Worm (Caenorhabditis elegans) whole organism, late embryonic: ENCODE results near the gene lin-8.

ENCODE experiments used
- C38D4.7 ChIP-seq: fragments of 200-800 bp; sonication (Bioruptor generic); optimal IDR thresholded peaks from 2 replicates; lab custom pipeline; 2018; ENCODE audit warnings: mild to moderate bottlenecking, missing genetic modification characterization, moderate library complexity, missing compliant biosample characterization
- F13H6.1 ChIP-seq: sonication (generic microtip); optimal IDR thresholded peaks from 2 replicates; lab custom pipeline; 2016; ENCODE audit warnings: missing genetic modification characterization, missing compliant biosample characterization
- K02D7.2 ChIP-seq: sonication (generic microtip); optimal IDR thresholded peaks from 2 replicates; lab custom pipeline; 2017; ENCODE audit warnings: mild to moderate bottlenecking, missing genetic modification characterization, missing compliant biosample characterization
- K09A11.1 ChIP-seq: sonication (generic microtip); optimal IDR thresholded peaks from 2 replicates; lab custom pipeline; 2017; ENCODE audit warnings: antibody characterized with exemption, mild to moderate bottlenecking, missing genetic modification characterization, missing compliant biosample characterization; ENCODE audit not compliant: insufficient read depth
- T23F11.4 ChIP-seq: fragments of 200-800 bp; sonication (Bioruptor generic); optimal IDR thresholded peaks from 2 replicates; lab custom pipeline; 2018; ENCODE audit warnings: mild to moderate bottlenecking, missing genetic modification characterization, missing compliant biosample characterization
- Y22D7AL.16 ChIP-seq: sonication (generic microtip); optimal IDR thresholded peaks from 2 replicates; lab custom pipeline; 2016; ENCODE audit warnings: missing genetic modification characterization, missing compliant biosample characterization
- ahr-1 ChIP-seq: sonication (generic microtip); optimal IDR thresholded peaks from 2 replicates; lab custom pipeline; 2016; ENCODE audit warnings: missing genetic modification characterization, missing compliant biosample characterization
- ama-1 ChIP-seq: fragments of 150-350 bp; optimal IDR thresholded peaks from 2 replicates; lab custom pipeline; 2014
- ceh-19 ChIP-seq: fragments of 200-800 bp; sonication (Bioruptor generic); optimal IDR thresholded peaks from 2 replicates; lab custom pipeline; 2018; ENCODE audit warnings: mild to moderate bottlenecking, missing genetic modification characterization, missing compliant biosample characterization
- ceh-2 ChIP-seq: sonication (generic microtip); optimal IDR thresholded peaks from 2 replicates; lab custom pipeline; 2016; ENCODE audit warnings: missing genotype, missing genetic modification characterization, missing compliant biosample characterization
- ceh-31 ChIP-seq: sonication (generic microtip); optimal IDR thresholded peaks from 2 replicates; lab custom pipeline; 2016; ENCODE audit warnings: missing genetic modification characterization, missing compliant biosample characterization
- ceh-45 ChIP-seq: fragments of 200-800 bp; sonication (Bioruptor generic); IDR thresholded peaks from 2 replicates; pipeline ENCODE4 v1.3.6; 2022; ENCODE audit warnings: missing genetic modification reagents, missing genetic modification characterization, missing compliant biosample characterization
- ceh-48 ChIP-seq: sonication (generic microtip); optimal IDR thresholded peaks from 2 replicates; lab custom pipeline; 2016; ENCODE audit warnings: missing genetic modification characterization, inconsistent platforms, missing compliant biosample characterization
- ceh-6 ChIP-seq: fragments of 200-800 bp; sonication (Bioruptor generic); optimal IDR thresholded peaks from 2 replicates; lab custom pipeline; 2018; ENCODE audit warnings: mild to moderate bottlenecking, missing genetic modification characterization, missing compliant biosample characterization
- dmd-4 ChIP-seq: sonication (generic microtip); optimal IDR thresholded peaks from 2 replicates; lab custom pipeline; 2016; ENCODE audit warnings: borderline replicate concordance, missing genetic modification characterization, missing compliant biosample characterization
- dve-1 ChIP-seq: sonication (generic microtip); optimal IDR thresholded peaks from 2 replicates; lab custom pipeline; 2017; ENCODE audit warnings: antibody characterized with exemption, mild to moderate bottlenecking, missing genetic modification characterization, missing compliant biosample characterization
- elt-2 ChIP-seq: sonication (generic microtip); optimal IDR thresholded peaks from 2 replicates; lab custom pipeline; 2016; ENCODE audit warnings: missing genetic modification reagents, missing genetic modification characterization, missing compliant biosample characterization
- elt-4 ChIP-seq: sonication (generic microtip); optimal IDR thresholded peaks from 2 replicates; lab custom pipeline; 2016; ENCODE audit warnings: missing genetic modification characterization, missing compliant biosample characterization
- fkh-10 ChIP-seq: fragments of 150-350 bp; optimal IDR thresholded peaks from 2 replicates; lab custom pipeline; 2014; ENCODE audit warnings: missing biosample characterization, missing genetic modification reagents, missing genetic modification characterization
- hlh-30 ChIP-seq: sonication (generic microtip); optimal IDR thresholded peaks from 2 replicates; lab custom pipeline; 2017; ENCODE audit warnings: antibody characterized with exemption, missing genetic modification characterization, missing compliant biosample characterization; ENCODE audit not compliant: insufficient read depth
- hlh-6 ChIP-seq: sonication (generic microtip); optimal IDR thresholded peaks from 2 replicates; lab custom pipeline; 2016; ENCODE audit warnings: missing genotype, missing genetic modification characterization, missing compliant biosample characterization
- lim-6 ChIP-seq: sonication (generic microtip); optimal IDR thresholded peaks from 2 replicates; lab custom pipeline; 2016; ENCODE audit warnings: missing genetic modification characterization, missing compliant biosample characterization
- madf-2 ChIP-seq: sonication (generic microtip); optimal IDR thresholded peaks from 2 replicates; lab custom pipeline; 2017; ENCODE audit warnings: missing genetic modification characterization, missing compliant biosample characterization
- npax-4 ChIP-seq: sonication (generic microtip); optimal IDR thresholded peaks from 2 replicates; lab custom pipeline; 2016; ENCODE audit warnings: missing genetic modification characterization, missing compliant biosample characterization
- odd-2 ChIP-seq: sonication (generic microtip); optimal IDR thresholded peaks from 2 replicates; lab custom pipeline; 2017; ENCODE audit warnings: antibody characterized with exemption, mild to moderate bottlenecking, missing genetic modification characterization, missing compliant biosample characterization
- pat-9 ChIP-seq: fragments of 200-800 bp; sonication (Bioruptor generic); optimal IDR thresholded peaks from 2 replicates; lab custom pipeline; 2018; ENCODE audit warnings: mild to moderate bottlenecking, missing genetic modification characterization, moderate library complexity, missing compliant biosample characterization
- pax-1 ChIP-seq: fragments of 150-350 bp; optimal IDR thresholded peaks from 2 replicates; lab custom pipeline; 2014; ENCODE audit warnings: missing biosample characterization, missing genetic modification characterization
- pha-2 ChIP-seq: sonication (generic microtip); optimal IDR thresholded peaks from 2 replicates; lab custom pipeline; 2017; ENCODE audit warnings: mild to moderate bottlenecking, missing genetic modification characterization, missing compliant biosample characterization
- pqm-1 ChIP-seq: sonication (generic microtip); optimal IDR thresholded peaks from 2 replicates; lab custom pipeline; 2016; ENCODE audit warnings: missing genetic modification characterization, missing compliant biosample characterization
- pros-1 ChIP-seq: fragments of 150-350 bp; optimal IDR thresholded peaks from 2 replicates; lab custom pipeline; 2014; ENCODE audit warnings: missing biosample characterization, missing genetic modification reagents, missing genetic modification characterization
- ref-2 ChIP-seq: sonication (generic microtip); optimal IDR thresholded peaks from 2 replicates; lab custom pipeline; 2016; ENCODE audit warnings: missing genetic modification characterization, missing compliant biosample characterization
- rnt-1 ChIP-seq: sonication (generic microtip); optimal IDR thresholded peaks from 2 replicates; lab custom pipeline; 2016; ENCODE audit warnings: missing genetic modification characterization, missing compliant biosample characterization
- sdc-2 ChIP-seq: sonication (generic microtip); optimal IDR thresholded peaks from 2 replicates; lab custom pipeline; 2016; ENCODE audit warnings: missing genotype, missing genetic modification characterization, missing compliant biosample characterization
- sox-4 ChIP-seq: sonication (generic microtip); optimal IDR thresholded peaks from 2 replicates; lab custom pipeline; 2017; ENCODE audit warnings: mild to moderate bottlenecking, missing genetic modification characterization, inconsistent platforms, missing compliant biosample characterization
- syd-9 ChIP-seq: sonication (generic microtip); optimal IDR thresholded peaks from 2 replicates; lab custom pipeline; 2016; ENCODE audit warnings: mild to moderate bottlenecking, missing genetic modification characterization, moderate library complexity, missing compliant biosample characterization
- ttx-3 ChIP-seq: sonication (generic microtip); optimal IDR thresholded peaks from 2 replicates; lab custom pipeline; 2016; ENCODE audit warnings: missing genetic modification reagents, missing genetic modification characterization, missing compliant biosample characterization

lin-8 gene

ce11 chrII:3076915-3077314 is 20.3 kb downstream of the lin-8 start, which contains the start of gene Y25C1A.8 (continued):
- TF ChIP-seq ref-2 (tag; lab: Kevin White, UChicago) (no peak), elt-2 (tag; lab: Kevin White, UChicago) (peak; percentile 69), lim-6 (tag; lab: Kevin White, UChicago) (no peak), ama-1 (lab: Kevin White, UChicago) (no peak), ceh-6 (GFP tag; lab: Kevin White, UChicago) (peak; percentile 38), ceh-31 (peak; percentile 79), Y22D7AL.16 (tag; lab: Kevin White, UChicago) (no peak), pqm-1 (tag; lab: Kevin White, UChicago) (no peak), fkh-10 (GFP tag; lab: Kevin White, UChicago) (no peak), ahr-1 (tag; lab: Kevin White, UChicago) (no peak), K02D7.2 (tag; lab: Kevin White, UChicago) (no peak), pax-1 (no peak), pha-2 (tag; lab: Kevin White, UChicago) (peak; percentile 26), rnt-1 (peak; percentile 59), hlh-30 (peak; percentile 82), pat-9 (tag; lab: Kevin White, UChicago) (no peak)

ce11 chrII:3078496-3078895 is 21.9 kb downstream of the lin-8 start, which contains the start of gene copb-1:
Gene copb-1 (plus strand): TSS chrII:3078796.
- TF ChIP-seq ceh-48 (tag; lab: Kevin White, UChicago): no peak
- TF ChIP-seq hlh-6 (tag; lab: Kevin White, UChicago): no peak
- no peak for TF ChIP-seq F13H6.1 (tag; lab: Kevin White, UChicago)
- no peak for TF ChIP-seq ceh-31
- no peak for TF ChIP-seq ceh-19
- TF ChIP-seq sox-4 (tag; lab: Kevin White, UChicago): no peak
- TF ChIP-seq ceh-2 (tag; lab: Kevin White, UChicago): no peak

- no peak for TF ChIP-seq sdc-2
- no peak for TF ChIP-seq madf-2 (tag; lab: Kevin White, UChicago)
- TF ChIP-seq T23F11.4 (GFP tag; lab: Kevin White, UChicago): no peak
- no peak for TF ChIP-seq elt-4 (tag; lab: Kevin White, UChicago)
- TF ChIP-seq pros-1 (tag; lab: Kevin White, UChicago): no peak
- no peak for TF ChIP-seq K09A11.1 (tag; lab: Kevin White, UChicago)
- TF ChIP-seq elt-2 (tag; lab: Kevin White, UChicago): no peak
- TF ChIP-seq ceh-2 (tag; lab: Kevin White, UChicago): no peak
- no peak for TF ChIP-seq pax-1
These were observed 30.5 kb downstream of the lin-8 start for ce11 chrII:3087134-3087533.

- TF ChIP-seq C38D4.7 (GFP tag; lab: Kevin White, UChicago): no peak
- TF ChIP-seq ceh-45 (GFP tag; lab: Robert Waterston, UW): no peak
- TF ChIP-seq odd-2 (tag; lab: Kevin White, UChicago): no peak
- no peak for TF ChIP-seq Y22D7AL.16 (tag; lab: Kevin White, UChicago)
- TF ChIP-seq dmd-4 (tag; lab: Kevin White, UChicago): no peak
- no peak for TF ChIP-seq syd-9 (tag; lab: Kevin White, UChicago)
- no peak for TF ChIP-seq dve-1 (tag; lab: Kevin White, UChicago)
- no peak for TF ChIP-seq ttx-3 (tag; lab: Kevin White, UChicago)
- no peak for TF ChIP-seq sox-4 (tag; lab: Kevin White, UChicago)
- TF ChIP-seq ref-2 (tag; lab: Kevin White, UChicago): no peak
- no peak for TF ChIP-seq pqm-1 (tag; lab: Kevin White, UChicago)
- no peak for TF ChIP-seq pax-1
- no peak for TF ChIP-seq ceh-2 (tag; lab: Kevin White, UChicago)
- TF ChIP-seq madf-2 (tag; lab: Kevin White, UChicago): no peak
- no peak for TF ChIP-seq npax-4 (tag; lab: Kevin White, UChicago)
These were observed 34.6 kb downstream of the lin-8 start, which contains the start of gene srg-21 for ce11 chrII:3091268-3091667. Gene srg-21 (minus strand): TSS chrII:3091368.
